Worm (Caenorhabditis elegans): Measurements from ENCODE around the gene K03B4.1.
A peak's percentile ranks its signal among the peaks of the same experiment; 100 is the strongest.

Gene K03B4.1

DNA sequence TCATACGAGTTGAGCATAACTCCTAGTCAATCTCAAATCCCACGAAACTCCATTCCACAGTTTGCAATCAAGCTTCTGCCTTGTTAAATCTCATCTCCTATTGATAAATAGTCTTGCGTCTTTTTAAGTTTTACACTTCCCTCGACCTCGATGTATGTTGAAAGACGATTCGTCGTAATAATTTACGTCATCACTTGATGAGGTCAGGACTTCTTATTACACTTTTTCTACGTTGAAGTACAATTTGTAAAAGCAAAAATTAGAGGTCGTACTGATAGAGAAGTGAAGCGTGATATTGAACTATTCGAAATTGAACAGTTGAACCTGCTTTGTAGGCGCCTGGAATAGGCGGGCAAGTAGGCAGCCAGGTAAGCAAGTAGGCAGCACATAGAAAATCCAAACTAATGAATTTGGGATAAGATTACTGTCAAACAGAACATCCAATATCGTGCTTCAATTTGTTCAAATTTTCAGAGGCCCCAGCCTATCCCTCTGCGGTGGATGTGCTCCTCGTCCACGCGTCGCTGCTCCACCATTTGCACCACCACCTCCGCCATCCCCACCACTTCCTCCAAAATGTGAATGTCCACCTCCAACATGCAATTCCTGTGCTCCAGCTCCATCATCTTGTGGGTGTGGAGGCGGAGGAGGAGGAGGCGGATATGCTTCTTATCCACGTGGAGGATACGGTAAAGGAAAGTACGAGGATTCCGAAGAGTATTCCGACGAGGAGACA is 39.3 kb upstream of the K03B4.1 start:
- 0 out of 2 replicates have a peak, but pooled peaks have one; percentile 13 for TF ChIP-seq mcd-1 (GFP tag; IDR thresholded peaks at IDR 0.05)
- no peak for TF ChIP-seq hrde-1 (tag; optimal IDR thresholded peaks at IDR 0.05; ENCODE audit: borderline replicate concordance)
- TF ChIP-seq hsf-1 (GFP tag; IDR thresholded peaks at IDR 0.05): 0 out of 2 replicates have a peak, but pooled peaks have one; percentile 7
- 0 out of 2 replicates have a peak, but pooled peaks have one; percentile 70 for TF ChIP-seq cebp-2 (GFP tag; IDR thresholded peaks at IDR 0.05)
- TF ChIP-seq akir-1 (GFP tag; optimal IDR thresholded peaks at IDR 0.05): no peak
- TF ChIP-seq zfh-2 (GFP tag; conservative IDR thresholded peaks at IDR 0.05): peak; percentile 57; the same call in 1 of the 2 replicates
- TF ChIP-seq B0035.1 (tag; optimal IDR thresholded peaks at IDR 0.05): no peak
- TF ChIP-seq rcor-1 (GFP tag; IDR thresholded peaks at IDR 0.05): no peak
- no peak for TF ChIP-seq pbrm-1 (GFP tag; IDR thresholded peaks at IDR 0.05)

ce11 chrV:4651480-4651879 is 37.6 kb upstream of the K03B4.1 start:
- peak; percentile 17 for TF ChIP-seq nhr-80 (tag; optimal IDR thresholded peaks at IDR 0.05)
- TF ChIP-seq die-1 (tag; optimal IDR thresholded peaks at IDR 0.05): no peak
- peak; percentile 16 for TF ChIP-seq ztf-26 (tag; optimal IDR thresholded peaks at IDR 0.05)
- no peak for TF ChIP-seq cebp-2 (GFP tag; IDR thresholded peaks at IDR 0.05)
- TF ChIP-seq rpc-1 (optimal IDR thresholded peaks at IDR 0.05): no peak
- no peak for TF ChIP-seq rpc-1 (tag; optimal IDR thresholded peaks at IDR 0.05)
- no peak for TF ChIP-seq F57C9.4 (tag; optimal IDR thresholded peaks at IDR 0.05)
- no peak for TF ChIP-seq tbp1 (GFP tag; optimal IDR thresholded peaks at IDR 0.05)

DNA sequence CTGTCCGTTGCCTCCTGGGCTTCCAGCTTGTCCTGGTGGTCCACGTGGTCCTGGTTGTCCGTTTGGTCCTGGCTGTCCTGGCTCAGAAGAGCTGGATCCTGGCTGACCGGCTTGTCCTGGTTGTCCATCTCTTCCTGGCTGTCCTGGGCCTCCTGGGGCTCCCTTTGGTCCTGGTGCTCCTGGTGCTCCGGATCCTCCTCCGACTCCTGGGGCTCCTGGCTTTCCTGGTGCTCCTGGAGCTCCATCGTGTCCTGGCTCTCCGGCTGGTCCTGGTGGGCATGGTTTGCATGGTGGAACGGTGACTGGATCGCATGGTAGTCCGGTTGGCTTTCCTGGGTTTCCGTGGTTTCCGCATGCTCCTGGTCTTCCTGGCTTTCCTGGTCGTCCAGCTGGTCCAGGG is 36.0 kb upstream of the K03B4.1 start:
- TF ChIP-seq nhr-120 (GFP tag; IDR thresholded peaks at IDR 0.05) (no peak), hrde-1 (tag; optimal IDR thresholded peaks at IDR 0.05; ENCODE audit: borderline replicate concordance) (no peak), xnd-1 (tag; optimal IDR thresholded peaks at IDR 0.05) (no peak), F57A8.1 (GFP tag; optimal IDR thresholded peaks at IDR 0.05) (no peak), atf-7 (tag; optimal IDR thresholded peaks at IDR 0.05) (no peak), Y79H2A.3 (GFP tag; conservative IDR thresholded peaks at IDR 0.05) (no peak), T26A5.8 (tag; optimal IDR thresholded peaks at IDR 0.05) (no peak), zfh-2 (GFP tag; conservative IDR thresholded peaks at IDR 0.05) (peak; percentile 94), lin-40 (tag; optimal IDR thresholded peaks at IDR 0.05) (peak; percentile 12), dpl-1 (GFP tag; optimal IDR thresholded peaks at IDR 0.05) (no peak), C06A6.2 (GFP tag; conservative IDR thresholded peaks at IDR 0.05) (no peak), ztf-26 (tag; optimal IDR thresholded peaks at IDR 0.05) (peak; percentile 31), somi-1 (GFP tag; optimal IDR thresholded peaks at IDR 0.05) (no peak), dox-1 (GFP tag; IDR thresholded peaks at IDR 0.05) (0 out of 2 replicates have a peak, but pooled peaks have one; percentile 41), egrh-3 (GFP tag; IDR thresholded peaks at IDR 0.05) (peak; percentile 94), mel-28 (tag; optimal IDR thresholded peaks at IDR 0.05; ENCODE audit: borderline replicate concordance) (no peak)

- TF ChIP-seq ets-4 (GFP tag; optimal IDR thresholded peaks at IDR 0.05) (no peak), F23B12.7 (tag; optimal IDR thresholded peaks at IDR 0.05; ENCODE audit: insufficient read depth) (no peak), ztf-22 (GFP tag; optimal IDR thresholded peaks at IDR 0.05) (no peak), C06A6.2 (GFP tag; conservative IDR thresholded peaks at IDR 0.05) (no peak), madf-6 (GFP tag; IDR thresholded peaks at IDR 0.05) (no peak), dpl-1 (GFP tag; optimal IDR thresholded peaks at IDR 0.05) (no peak), B0019.2 (GFP tag; conservative IDR thresholded peaks at IDR 0.05) (no peak), bed-1 (GFP tag; IDR thresholded peaks at IDR 0.05) (no peak), ekl-4 (GFP tag; IDR thresholded peaks at IDR 0.05) (no peak), nfyb-1 (GFP tag; IDR thresholded peaks at IDR 0.05) (no peak)
Observed at ce11 chrV:4653871-4654605, 35.1 kb upstream of the K03B4.1 start, which contains the start of the genes col-139 and F41F3.1. Gene col-139 (minus strand): TSS chrV:4653971. Gene F41F3.1 (plus strand): TSS chrV:4654555.
